Fruit fly (Drosophila melanogaster) whole organism, prepupa: ENCODE results near the gene RpL36A.

Experiments used
- Blimp-1 ChIP-seq: fragments of 200-800 bp; sonication (Bioruptor generic); optimal IDR thresholded peaks from 3 replicates; lab custom pipeline; 2017; ENCODE audit warnings: missing biosample characterization, missing genetic modification characterization, mild to moderate bottlenecking, moderate library complexity, missing genetic modification reagents
- CG10631 ChIP-seq: fragments of 200-800 bp; sonication (Bioruptor generic); optimal IDR thresholded peaks from 2 replicates; lab custom pipeline; 2016; ENCODE audit warnings: missing biosample characterization, missing genetic modification characterization
- CG10669 ChIP-seq: fragments of 200-800 bp; sonication (Bioruptor generic); optimal IDR thresholded peaks from 3 replicates; lab custom pipeline; 2018; ENCODE audit warnings: missing biosample characterization, mild to moderate bottlenecking, missing genetic modification characterization, moderate library complexity
- CG11762 ChIP-seq: fragments of 200-800 bp; sonication (Bioruptor generic); optimal IDR thresholded peaks from 3 replicates; lab custom pipeline; 2016; ENCODE audit warnings: missing biosample characterization, missing genetic modification characterization; ENCODE audit not compliant: insufficient read depth
- CG15336 ChIP-seq: fragments of 200-800 bp; sonication (Bioruptor generic); IDR thresholded peaks from 2 replicates; pipeline ENCODE4 v1.3.6; 2022; ENCODE audit warnings: missing biosample characterization, missing genetic modification characterization
- CG1621 ChIP-seq: fragments of 200-800 bp; sonication (Bioruptor generic); optimal IDR thresholded peaks from 3 replicates; lab custom pipeline; 2018; ENCODE audit warnings: missing biosample characterization, mild to moderate bottlenecking, missing genetic modification characterization
- CG31627 ChIP-seq: fragments of 200-800 bp; sonication (Bioruptor generic); optimal IDR thresholded peaks from 3 replicates; lab custom pipeline; 2016; ENCODE audit warnings: missing biosample characterization, missing genetic modification characterization
- CG32006 ChIP-seq: fragments of 200-800 bp; sonication (Bioruptor generic); optimal IDR thresholded peaks from 3 replicates; lab custom pipeline; 2017; ENCODE audit warnings: missing biosample characterization, mild to moderate bottlenecking, missing genetic modification characterization
- CG34406 ChIP-seq: fragments of 200-800 bp; sonication (Bioruptor generic); optimal IDR thresholded peaks from 3 replicates; lab custom pipeline; 2016; ENCODE audit warnings: missing biosample characterization, missing genetic modification characterization
- CG3919 ChIP-seq: fragments of 200-800 bp; sonication (Bioruptor generic); optimal IDR thresholded peaks from 3 replicates; lab custom pipeline; 2016; ENCODE audit warnings: missing biosample characterization, missing genetic modification characterization
- CG4318 ChIP-seq: fragments of 200-800 bp; sonication (Bioruptor generic); optimal IDR thresholded peaks from 3 replicates; lab custom pipeline; 2017; ENCODE audit warnings: missing biosample characterization, mild to moderate bottlenecking, missing genetic modification characterization
- CG6163 ChIP-seq: fragments of 200-800 bp; sonication (Bioruptor generic); IDR thresholded peaks from 3 replicates; pipeline ENCODE4 v1.3.6; 2022; ENCODE audit warnings: missing biosample characterization, missing genetic modification characterization
- CG6276 ChIP-seq: fragments of 200-800 bp; sonication (Bioruptor generic); optimal IDR thresholded peaks from 2 replicates; lab custom pipeline; 2017; ENCODE audit warnings: missing biosample characterization, mild to moderate bottlenecking, missing genetic modification characterization
- CG6854 ChIP-seq: fragments of 200-800 bp; sonication (Bioruptor generic); optimal IDR thresholded peaks from 2 replicates; lab custom pipeline; 2017; ENCODE audit warnings: missing biosample characterization, mild to moderate bottlenecking, missing genetic modification characterization
- CG7368 ChIP-seq: fragments of 200-800 bp; sonication (Bioruptor generic); optimal IDR thresholded peaks from 3 replicates; lab custom pipeline; 2016; ENCODE audit warnings: missing biosample characterization, missing genetic modification characterization
- CG8119 ChIP-seq: fragments of 200-800 bp; sonication (Bioruptor generic); IDR thresholded peaks from 3 replicates; pipeline ENCODE4 v1.3.6; 2022; ENCODE audit warnings: missing biosample characterization, missing genetic modification characterization
- CG8632 ChIP-seq: fragments of 200-800 bp; sonication (Bioruptor generic); optimal IDR thresholded peaks from 3 replicates; lab custom pipeline; 2016; ENCODE audit warnings: missing biosample characterization, missing genetic modification characterization
- CG9139 ChIP-seq: fragments of 200-800 bp; sonication (Bioruptor generic); optimal IDR thresholded peaks from 3 replicates; lab custom pipeline; 2017; ENCODE audit warnings: missing biosample characterization, mild to moderate bottlenecking, missing genetic modification characterization
- Eip75B ChIP-seq: fragments of 200-800 bp; sonication (Bioruptor generic); optimal IDR thresholded peaks from 3 replicates; lab custom pipeline; 2016; ENCODE audit warnings: missing biosample characterization, missing genetic modification characterization
- Ets21C ChIP-seq: fragments of 200-800 bp; sonication (Bioruptor generic); optimal IDR thresholded peaks from 3 replicates; lab custom pipeline; 2016; ENCODE audit warnings: missing biosample characterization, missing genetic modification characterization
- Gug ChIP-seq: fragments of 200-800 bp; sonication (Bioruptor generic); IDR thresholded peaks from 2 replicates; pipeline ENCODE4 v1.3.6; 2022; ENCODE audit warnings: missing biosample characterization, missing genetic modification characterization
- Hr38 ChIP-seq: sonication (Bioruptor generic); optimal IDR thresholded peaks from 2 replicates; lab custom pipeline; 2016; ENCODE audit warnings: missing biosample characterization, missing genetic modification characterization
- Hr39 ChIP-seq: fragments of 200-800 bp; sonication (Bioruptor generic); optimal IDR thresholded peaks from 2 replicates; lab custom pipeline; 2016; ENCODE audit warnings: missing biosample characterization, missing genetic modification characterization
- Hr4 ChIP-seq: fragments of 200-800 bp; sonication (Bioruptor generic); optimal IDR thresholded peaks from 3 replicates; lab custom pipeline; 2016; ENCODE audit warnings: missing biosample characterization, missing genetic modification characterization
- Lpt ChIP-seq: fragments of 200-800 bp; sonication (Bioruptor generic); optimal IDR thresholded peaks from 3 replicates; lab custom pipeline; 2016; ENCODE audit warnings: missing biosample characterization, missing genetic modification characterization
- Met ChIP-seq: fragments of 200-800 bp; sonication (Bioruptor generic); optimal IDR thresholded peaks from 3 replicates; lab custom pipeline; 2016; ENCODE audit warnings: missing biosample characterization, missing genetic modification characterization
- Smox ChIP-seq: fragments of 200-800 bp; sonication (Bioruptor generic); optimal IDR thresholded peaks from 3 replicates; lab custom pipeline; 2016; ENCODE audit warnings: missing biosample characterization, missing genetic modification characterization
- Sox102F ChIP-seq: fragments of 200-800 bp; sonication (Bioruptor generic); optimal IDR thresholded peaks from 2 replicates; lab custom pipeline; 2016; ENCODE audit warnings: missing biosample characterization, mild to moderate bottlenecking, missing genetic modification characterization
- Sox14 ChIP-seq: fragments of 200-800 bp; sonication (Bioruptor generic); optimal IDR thresholded peaks from 3 replicates; lab custom pipeline; 2016; ENCODE audit warnings: missing biosample characterization, missing genetic modification characterization
- acj6 ChIP-seq: fragments of 200-800 bp; sonication (Bioruptor generic); optimal IDR thresholded peaks from 3 replicates; lab custom pipeline; 2016; ENCODE audit warnings: missing biosample characterization, missing genetic modification characterization
- cyc ChIP-seq: fragments of 200-800 bp; sonication (Bioruptor generic); optimal IDR thresholded peaks from 3 replicates; lab custom pipeline; 2016; ENCODE audit warnings: missing biosample characterization, missing genetic modification characterization
- dac ChIP-seq: fragments of 200-800 bp; sonication (Bioruptor generic); optimal IDR thresholded peaks from 2 replicates; lab custom pipeline; 2017; ENCODE audit warnings: missing biosample characterization, mild to moderate bottlenecking, missing genetic modification characterization
- eg ChIP-seq: fragments of 200-800 bp; sonication (Bioruptor generic); IDR thresholded peaks from 3 replicates; pipeline ENCODE4 v1.3.6; 2022; ENCODE audit warnings: missing biosample characterization, missing genetic modification characterization
- esn ChIP-seq: fragments of 200-800 bp; sonication (Bioruptor generic); optimal IDR thresholded peaks from 2 replicates; lab custom pipeline; 2016; ENCODE audit warnings: missing biosample characterization, mild to moderate bottlenecking, missing genetic modification characterization, moderate library complexity
- fd59A ChIP-seq: fragments of 200-800 bp; sonication (Bioruptor generic); optimal IDR thresholded peaks from 2 replicates; lab custom pipeline; 2017; ENCODE audit warnings: missing biosample characterization, mild to moderate bottlenecking, missing genetic modification characterization, missing genetic modification reagents
- fd85E ChIP-seq: fragments of 200-800 bp; sonication (Bioruptor generic); optimal IDR thresholded peaks from 3 replicates; lab custom pipeline; 2016; ENCODE audit warnings: missing biosample characterization, missing genetic modification characterization
- fkh ChIP-seq: fragments of 200-800 bp; sonication (Bioruptor generic); optimal IDR thresholded peaks from 3 replicates; lab custom pipeline; 2017; ENCODE audit warnings: missing biosample characterization, mild to moderate bottlenecking, missing genetic modification characterization, moderate library complexity
- lz ChIP-seq: fragments of 200-800 bp; sonication (Bioruptor generic); optimal IDR thresholded peaks from 3 replicates; lab custom pipeline; 2016; ENCODE audit warnings: missing biosample characterization, missing genetic modification characterization
- spab ChIP-seq: fragments of 200-800 bp; sonication (Bioruptor generic); optimal IDR thresholded peaks from 2 replicates; lab custom pipeline; 2017; ENCODE audit warnings: missing biosample characterization, mild to moderate bottlenecking, missing genetic modification characterization, missing genetic modification reagents
- ss ChIP-seq, 2 experiments: fragments of 200-800 bp; sonication (Bioruptor generic); optimal IDR thresholded peaks; 2 replicates in 1 of 2; 3 replicates in 1 of 2; lab custom pipeline; 2017 to 2018; ENCODE audit warnings: mild to moderate bottlenecking in 2 of 2, missing biosample characterization in 2 of 2, missing genetic modification characterization in 2 of 2, moderate library complexity in 1 of 2
- svp ChIP-seq: fragments of 200-800 bp; sonication (Bioruptor generic); peaks from one replicate; lab custom pipeline; 2016; ENCODE audit warnings: missing biosample characterization, missing genetic modification characterization
- topi ChIP-seq: fragments of 200-800 bp; sonication (Bioruptor generic); optimal IDR thresholded peaks from 3 replicates; lab custom pipeline; 2016; ENCODE audit warnings: missing biosample characterization, missing genetic modification characterization

Gene RpL36A

DNA sequence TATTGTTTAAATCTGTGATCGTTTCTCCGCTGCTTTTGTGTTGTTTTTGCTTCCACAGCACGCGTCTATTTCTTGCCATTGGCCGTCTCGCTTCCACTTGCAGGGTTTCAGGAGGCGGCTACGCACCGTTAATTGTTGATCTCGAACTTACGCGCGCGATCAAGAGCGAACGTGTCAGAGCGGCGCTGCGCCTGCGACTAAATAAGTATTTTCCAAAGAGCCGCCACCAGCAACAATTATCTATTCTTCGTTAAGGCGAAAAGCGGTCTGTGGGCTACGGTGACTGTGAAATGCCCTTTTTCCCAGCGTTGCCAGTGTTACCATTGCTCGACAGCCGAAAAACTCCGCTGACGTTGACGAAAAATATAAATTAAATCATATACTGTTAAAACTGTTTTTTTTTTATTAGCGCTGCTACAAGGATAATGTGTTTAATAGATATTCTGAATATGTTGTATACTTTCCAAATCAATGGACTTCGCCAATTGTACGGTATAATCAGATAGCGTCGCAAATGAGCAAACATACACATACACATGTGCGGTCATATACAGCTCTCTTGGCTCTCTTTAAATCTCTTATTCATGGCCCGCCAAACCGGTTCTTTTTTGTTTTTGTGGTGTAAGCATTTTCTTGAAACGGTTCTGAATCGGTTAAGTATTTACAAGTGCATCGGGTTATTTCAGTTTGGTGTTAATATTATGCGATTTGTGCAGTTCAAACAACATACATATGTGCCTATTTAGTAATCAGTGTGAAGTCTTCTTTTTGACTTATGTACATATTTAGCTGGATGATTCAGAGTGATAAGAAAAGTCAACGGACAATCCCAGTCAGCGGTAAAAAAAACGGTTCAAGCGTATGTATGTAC, 48.5 kb downstream of the RpL36A start, which contains the start of gene pes (continued):
- TF ChIP-seq CG32006 (peak; percentile 89), Eip75B (GFP tag; lab: Kevin White, UChicago) (peak; percentile 95), CG1621 (tag; lab: Kevin White, UChicago) (peak; percentile 2), ss (GFP tag; optimal IDR thresholded peaks at IDR 0.05; lab: Kevin White, UChicago) (peak; percentile 92 to 96), CG9139 (GFP tag; lab: Kevin White, UChicago) (peak; percentile 89), CG8632 (GFP tag; lab: Kevin White, UChicago) (peak; percentile 87), Met (peak; percentile 95), CG3919 (GFP tag; lab: Kevin White, UChicago) (peak; percentile 94), eg (peak; percentile 89), Hr4 (peak; percentile 93), CG8119 (GFP tag; lab: Robert Waterston, UW) (no peak), fd85E (peak; percentile 84), topi (GFP tag; lab: Kevin White, UChicago) (peak; percentile 96), Sox102F (GFP tag; lab: Kevin White, UChicago) (peak; percentile 82), CG11762 (peak; percentile 89), CG6854 (peak; percentile 83), esn (GFP tag; lab: Kevin White, UChicago) (peak; percentile 40), Lpt (GFP tag; lab: Kevin White, UChicago) (peak; percentile 82), Hr38 (no peak), Gug (GFP tag; lab: Robert Waterston, UW) (peak; percentile 92), CG10631 (peak; percentile 51), Sox14 (peak; percentile 91), CG15336 (GFP tag; lab: Robert Waterston, UW) (peak; percentile 64)

dm6 chr2L:7993062-7993685, 49.5 kb downstream of the RpL36A start:
- TF ChIP-seq eg (peak; percentile 50; the same call in 1 of the 3 replicates), CG6163 (GFP tag; lab: Robert Waterston, UW) (0 out of 3 replicates have a peak, but pooled peaks have one; percentile 5), topi (GFP tag; lab: Kevin White, UChicago) (no peak), CG15336 (GFP tag; lab: Robert Waterston, UW) (peak; percentile 31; the same call in 1 of the 2 replicates), Smox (GFP tag; lab: Kevin White, UChicago) (no peak), lz (GFP tag; lab: Kevin White, UChicago) (no peak), fd59A (GFP tag; lab: Kevin White, UChicago) (no peak), CG7368 (no peak), CG6276 (GFP tag; lab: Kevin White, UChicago) (peak; percentile 23), svp (GFP tag; lab: Kevin White, UChicago) (peak; percentile 20), CG8119 (GFP tag; lab: Robert Waterston, UW) (peak; percentile 25; the same call in 1 of the 3 replicates), spab (no peak)

DNA sequence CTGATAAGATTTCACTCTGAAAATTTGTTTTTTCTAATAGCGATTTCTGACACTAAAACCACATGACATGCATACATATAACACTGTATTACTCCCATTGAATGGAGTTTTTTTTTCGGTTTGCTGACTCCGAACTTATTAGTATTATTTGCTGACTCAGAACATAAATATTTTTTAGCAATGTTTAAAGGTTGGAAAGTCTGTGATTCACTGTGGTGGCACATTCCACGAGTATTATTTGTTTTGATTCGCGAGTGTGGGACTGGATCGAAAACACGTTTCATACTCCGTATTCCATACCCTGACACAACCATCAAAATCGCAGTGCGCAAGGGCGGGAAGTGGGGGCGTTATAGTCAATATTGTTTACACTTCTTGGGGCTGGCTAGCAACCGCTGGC, 50.1 kb downstream of the RpL36A start:
- TF ChIP-seq CG8632 (GFP tag; lab: Kevin White, UChicago) = no peak
- peak; percentile 27 for TF ChIP-seq svp (GFP tag; lab: Kevin White, UChicago)
- TF ChIP-seq fkh (GFP tag; lab: Kevin White, UChicago) = peak; percentile 35
- TF ChIP-seq, all 60 proteins: peak for 2

DNA sequence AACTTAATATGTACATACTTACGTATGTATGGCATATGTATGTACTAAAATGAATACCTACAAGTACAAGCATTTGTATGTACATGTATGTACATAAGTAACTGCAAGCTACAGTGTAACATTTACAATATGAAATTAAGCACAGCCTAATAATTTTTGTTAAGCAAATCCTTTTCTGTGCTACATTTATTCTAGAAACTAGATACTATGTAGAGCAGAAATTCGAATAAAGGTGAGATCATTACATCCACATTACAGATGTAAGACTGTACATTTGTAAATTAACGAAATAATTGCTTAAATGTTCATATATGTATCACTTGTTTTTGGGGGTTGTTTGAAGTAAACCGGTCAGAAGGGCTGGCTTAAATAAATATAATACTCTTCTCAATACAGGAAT, 50.8 kb downstream of the RpL36A start:
- TF ChIP-seq CG4318 (GFP tag; lab: Kevin White, UChicago) (no peak), dac (GFP tag; lab: Kevin White, UChicago) (no peak), Ets21C (GFP tag; lab: Kevin White, UChicago) (peak; percentile 62), CG32006 (peak; percentile 24), Blimp-1 (GFP tag; lab: Kevin White, UChicago) (no peak), CG11762 (no peak), acj6 (GFP tag; lab: Kevin White, UChicago) (peak; percentile 48), esn (GFP tag; lab: Kevin White, UChicago) (peak; percentile 79), cyc (GFP tag; lab: Kevin White, UChicago) (peak; percentile 62), CG15336 (GFP tag; lab: Robert Waterston, UW) (0 out of 2 replicates have a peak, but pooled peaks have one; percentile 15), CG31627 (GFP tag; lab: Kevin White, UChicago) (peak; percentile 86), fd59A (GFP tag; lab: Kevin White, UChicago) (no peak), eg (0 out of 3 replicates have a peak, but pooled peaks have one; percentile 39), CG8632 (GFP tag; lab: Kevin White, UChicago) (peak; percentile 29), CG6854 (no peak), CG3919 (GFP tag; lab: Kevin White, UChicago) (peak; percentile 19), Met (peak; percentile 40), CG10669 (GFP tag; lab: Kevin White, UChicago) (no peak), CG34406 (GFP tag; lab: Kevin White, UChicago) (peak; percentile 45), Hr39 (peak; percentile 86), Hr4 (peak; percentile 38)
